Worm (Caenorhabditis elegans): ENCODE results near the gene npr-33.
A peak's percentile ranks its signal among the peaks of the same experiment; 100 is the strongest.

Gene npr-33

DNA sequence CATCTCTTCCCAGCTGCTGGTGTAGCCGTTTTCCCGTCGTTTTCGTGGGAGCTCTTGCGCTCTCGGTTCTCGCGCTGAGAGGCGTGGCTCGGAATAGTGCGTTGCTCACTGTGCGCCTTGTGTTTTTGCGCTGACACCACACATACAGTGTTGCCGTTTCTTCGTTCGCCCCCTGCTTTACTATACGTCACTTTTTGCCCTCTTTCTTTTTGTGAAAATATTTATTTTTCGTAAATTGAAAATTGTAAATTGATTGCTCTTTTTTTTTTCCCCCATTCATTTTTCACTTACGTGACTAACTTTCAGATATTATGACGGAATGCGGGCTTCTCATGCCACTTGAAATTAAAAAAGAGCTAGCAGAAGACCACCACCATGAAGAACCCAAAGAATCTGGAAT is 31.6 kb upstream of the npr-33 start, which contains the start of gene gmeb-2:
TSS of gene gmeb-2 (plus strand) at position 301 of the 400 bp plus-strand sequence.
- no peak for TF ChIP-seq egl-43 (GFP tag; IDR thresholded peaks at IDR 0.05)
- no peak for TF ChIP-seq attf-4 (tag; optimal IDR thresholded peaks at IDR 0.05)
- no peak for TF ChIP-seq lir-3 (tag; optimal IDR thresholded peaks at IDR 0.05)
- no peak for TF ChIP-seq ctbp-1 (GFP tag; IDR thresholded peaks at IDR 0.05)
- TF ChIP-seq F44E2.7 (GFP tag; IDR thresholded peaks at IDR 0.05) = no peak
- TF ChIP-seq set-16 (GFP tag; IDR thresholded peaks at IDR 0.05) = peak; percentile 44; the same call in 1 of the 2 replicates
- TF ChIP-seq arid-1 (GFP tag; conservative IDR thresholded peaks at IDR 0.05) = no peak

DNA sequence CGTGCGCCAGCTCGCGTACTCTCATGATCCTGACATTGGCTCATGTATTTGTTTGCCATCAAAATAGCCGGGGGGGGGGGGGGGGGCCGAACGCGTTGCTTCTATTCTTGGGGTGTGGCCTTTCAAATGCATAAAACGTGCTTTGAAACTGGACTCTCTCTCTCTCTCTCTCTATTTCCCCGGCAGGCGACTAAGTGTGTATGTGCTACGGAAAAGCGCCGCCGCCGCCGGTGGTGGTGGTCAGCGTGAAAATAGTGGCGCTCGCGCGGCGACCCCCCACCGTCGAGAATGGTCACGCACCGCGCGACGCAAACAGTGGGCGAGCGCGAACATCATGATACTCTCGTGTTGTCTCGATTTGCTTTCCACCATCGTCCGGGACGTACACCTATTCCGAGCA is 29.4 kb upstream of the npr-33 start:
- TF ChIP-seq hlh-30 (tag; optimal IDR thresholded peaks at IDR 0.05; ENCODE audit: insufficient read depth) (peak; percentile 14), spr-1 (tag; optimal IDR thresholded peaks at IDR 0.05) (no peak), egl-43 (GFP tag; IDR thresholded peaks at IDR 0.05) (no peak), rbr-2 (tag; optimal IDR thresholded peaks at IDR 0.05) (no peak), gei-8 (GFP tag; optimal IDR thresholded peaks at IDR 0.05) (no peak), nhr-10 (tag; optimal IDR thresholded peaks at IDR 0.05) (no peak), lin-1 (GFP tag; IDR thresholded peaks at IDR 0.05) (no peak), ceh-28 (tag; optimal IDR thresholded peaks at IDR 0.05) (no peak), dmd-9 (GFP tag; IDR thresholded peaks at IDR 0.05) (no peak), aha-1 (tag) (peak; percentile 81), egl-27 (tag; optimal IDR thresholded peaks at IDR 0.05) (no peak), zag-1 (tag; optimal IDR thresholded peaks at IDR 0.05) (no peak), Y75B8A.6 (GFP tag; IDR thresholded peaks at IDR 0.05) (no peak), F44E2.7 (GFP tag; IDR thresholded peaks at IDR 0.05) (no peak), nhr-28 (tag; optimal IDR thresholded peaks at IDR 0.05) (no peak), T26A8.4 (GFP tag; IDR thresholded peaks at IDR 0.05) (no peak), set-16 (GFP tag; IDR thresholded peaks at IDR 0.05) (peak; percentile 89), F10B5.3 (tag; optimal IDR thresholded peaks at IDR 0.05) (no peak), unc-130 (GFP tag; optimal IDR thresholded peaks at IDR 0.05) (no peak), tag-97 (GFP tag; IDR thresholded peaks at IDR 0.05) (no peak), nhr-111 (GFP tag; optimal IDR thresholded peaks at IDR 0.05) (no peak), fos-1 (tag; optimal IDR thresholded peaks at IDR 0.05) (no peak), pha-4 (GFP tag; IDR thresholded peaks at IDR 0.05) (peak; percentile 56; the same call in 1 of the 2 replicates), pha-4 (tag; optimal IDR thresholded peaks at IDR 0.05) (no peak), nhr-77 (tag; optimal IDR thresholded peaks at IDR 0.05) (no peak), ces-1 (GFP tag; optimal IDR thresholded peaks at IDR 0.05) (no peak), ztf-11 (tag; optimal IDR thresholded peaks at IDR 0.05) (no peak), nhr-48 (tag; optimal IDR thresholded peaks at IDR 0.05) (no peak), hlh-11 (tag; optimal IDR thresholded peaks at IDR 0.05) (peak; percentile 21), lin-13 (GFP tag; optimal IDR thresholded peaks at IDR 0.05) (no peak), lin-29 (GFP tag; IDR thresholded peaks at IDR 0.05) (no peak), hmg-1.1 (GFP tag; IDR thresholded peaks at IDR 0.05) (no peak), madf-5 (GFP tag; IDR thresholded peaks at IDR 0.05) (no peak), cey-2 (tag; optimal IDR thresholded peaks at IDR 0.05; ENCODE audit: borderline replicate concordance, insufficient read depth) (no peak)

DNA sequence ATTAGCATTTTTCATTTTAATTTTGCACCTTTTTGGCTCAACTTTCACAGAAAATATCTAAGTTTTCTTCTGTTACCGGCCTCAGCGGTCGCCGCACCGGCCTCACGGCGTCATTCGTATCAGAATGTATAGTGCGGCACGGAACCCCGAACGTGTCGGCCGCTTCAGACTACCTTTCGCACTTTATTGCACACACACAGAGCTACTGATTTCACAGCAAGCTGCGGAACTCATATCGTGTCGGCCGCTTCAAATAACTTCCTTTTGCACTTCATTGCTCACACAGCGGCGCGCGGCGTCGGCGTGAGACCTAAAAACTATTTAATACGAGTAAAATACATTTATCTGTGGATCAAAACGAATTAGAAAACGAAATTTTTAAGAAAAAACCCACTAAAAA is 25.9 kb upstream of the npr-33 start:
- TF ChIP-seq mdl-1 (tag; optimal IDR thresholded peaks at IDR 0.05) = no peak
- TF ChIP-seq php-3 (GFP tag; IDR thresholded peaks at IDR 0.05) = no peak
- no peak for TF ChIP-seq ZK546.5 (tag; optimal IDR thresholded peaks at IDR 0.05)
- no peak for TF ChIP-seq D1046.2 (GFP tag; IDR thresholded peaks at IDR 0.05)
- TF ChIP-seq madf-9 (GFP tag; conservative IDR thresholded peaks at IDR 0.05) = no peak
- TF ChIP-seq tag-97 (GFP tag; IDR thresholded peaks at IDR 0.05) = no peak
- TF ChIP-seq vab-7 (GFP tag; IDR thresholded peaks at IDR 0.05) = no peak
- no peak for TF ChIP-seq ama-1 (optimal IDR thresholded peaks at IDR 0.05)
- TF ChIP-seq arid-1 (GFP tag; conservative IDR thresholded peaks at IDR 0.05) = no peak
- no peak for TF ChIP-seq jun-1 (tag; optimal IDR thresholded peaks at IDR 0.05)
- no peak for TF ChIP-seq lin-15B (tag; optimal IDR thresholded peaks at IDR 0.05)
- no peak for TF ChIP-seq unc-130 (GFP tag; optimal IDR thresholded peaks at IDR 0.05)
- no peak for TF ChIP-seq ZK337.2 (GFP tag; IDR thresholded peaks at IDR 0.05)
